Worm (Caenorhabditis elegans): ENCODE results near the gene gldi-6.

DNA sequence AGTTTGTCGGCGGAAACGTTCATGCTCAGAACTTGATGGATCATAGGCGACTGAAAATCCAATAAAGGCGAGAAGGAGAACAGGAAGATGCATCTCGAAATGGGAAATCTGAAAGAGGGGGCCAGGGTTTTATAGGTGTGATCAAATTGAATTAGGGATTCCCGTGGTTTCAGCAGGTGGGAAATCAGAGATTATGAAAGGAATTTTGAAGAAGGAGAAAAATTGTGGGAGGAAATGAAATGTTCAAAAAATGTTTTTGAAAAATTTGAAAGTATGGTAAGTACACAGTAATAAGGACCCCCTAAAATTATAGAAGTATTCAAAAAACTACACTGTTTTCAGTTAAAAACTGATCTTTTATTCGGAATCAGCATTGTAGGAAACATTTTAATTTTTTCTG, 23.8 kb downstream of the gldi-6 start, which contains the start of gene Y49F6B.20:
- TF ChIP-seq W03F9.2 (tag; optimal IDR thresholded peaks at IDR 0.05) (no peak), dao-5 (tag; optimal IDR thresholded peaks at IDR 0.05) (no peak)
